Worm (Caenorhabditis elegans): Measurements from ENCODE around the gene kvs-1.

- TF ChIP-seq T22C8.4 (GFP tag; IDR thresholded peaks at IDR 0.05) (no peak), flt-1 (GFP tag; IDR thresholded peaks at IDR 0.05) (no peak), ref-1 (GFP tag; conservative IDR thresholded peaks at IDR 0.05) (no peak), cog-1 (tag; optimal IDR thresholded peaks at IDR 0.05) (no peak), med-1 (GFP tag; optimal IDR thresholded peaks at IDR 0.05; ENCODE audit: insufficient read depth) (no peak), tab-1 (GFP tag; IDR thresholded peaks at IDR 0.05) (no peak)
Observed at ce11 chrX:7659591-7660433, 47.1 kb downstream of the kvs-1 start.

Measured in whole organism, midembryonic.